Worm (Caenorhabditis elegans) whole organism, L3 larva: ENCODE measurements around the gene F38E11.6.
A peak's percentile ranks its signal among the peaks of the same experiment; 100 is the strongest.

Experiments used
- lin-15B ChIP-seq: fragments of 150-350 bp; optimal IDR thresholded peaks from 2 replicates; lab custom pipeline; 2014; ENCODE audit warnings: missing biosample characterization, missing genetic modification characterization
- mdl-1 ChIP-seq: fragments of 150-350 bp; optimal IDR thresholded peaks from 2 replicates; lab custom pipeline; 2014; ENCODE audit warnings: missing biosample characterization, missing genetic modification characterization
- nhr-77 ChIP-seq: fragments of 150-350 bp; optimal IDR thresholded peaks from 2 replicates; lab custom pipeline; 2014; ENCODE audit warnings: missing biosample characterization, missing genetic modification characterization
- pha-4 ChIP-seq: fragments of 150-350 bp; optimal IDR thresholded peaks from 2 replicates; lab custom pipeline; 2014; ENCODE audit warnings: missing biosample characterization, missing genetic modification reagents, missing genetic modification characterization
- skn-1 ChIP-seq: fragments of 150-350 bp; optimal IDR thresholded peaks from 2 replicates; lab custom pipeline; 2014; ENCODE audit warnings: missing biosample characterization, missing genetic modification characterization
- unc-62 ChIP-seq: fragments of 150-350 bp; sonication (generic microtip); optimal IDR thresholded peaks from 4 replicates; lab custom pipeline; 2014; ENCODE audit warnings: missing biosample characterization, missing genetic modification reagents, missing genetic modification characterization

- TF ChIP-seq skn-1 (tag; lab: Kevin White, UChicago) (no peak), mdl-1 (tag; lab: Kevin White, UChicago) (no peak), pha-4 (tag; lab: Kevin White, UChicago) (peak; percentile 20), nhr-77 (tag; lab: Kevin White, UChicago) (no peak), lin-15B (no peak), unc-62 (GFP tag; lab: Kevin White, UChicago) (no peak)
These were observed 25.9 kb downstream of the F38E11.6 start for ce11 chrIV:9441391-9441790.
